Worm (Caenorhabditis elegans) whole organism, L3 larva: ENCODE data around the gene C44C10.15.

Source experiments
- aly-2 ChIP-seq: fragments of 150-350 bp; optimal IDR thresholded peaks from 2 replicates; lab custom pipeline; 2014; ENCODE audit warnings: missing biosample characterization, missing genetic modification characterization
- egl-27 ChIP-seq: sonication (generic microtip); optimal IDR thresholded peaks from 4 replicates; lab custom pipeline; 2017; ENCODE audit warnings: missing biosample characterization, missing genetic modification reagents, missing genetic modification characterization
- egl-5 ChIP-seq: fragments of 150-350 bp; optimal IDR thresholded peaks from 2 replicates; lab custom pipeline; 2017; ENCODE audit warnings: missing biosample characterization, missing genetic modification reagents, missing genetic modification characterization, inconsistent platforms
- fos-1 ChIP-seq: fragments of 150-350 bp; optimal IDR thresholded peaks from 2 replicates; lab custom pipeline; 2014; ENCODE audit warnings: missing biosample characterization, missing genetic modification characterization
- hmg-11 ChIP-seq: sonication (generic microtip); optimal IDR thresholded peaks from 2 replicates; lab custom pipeline; 2016; ENCODE audit warnings: missing genetic modification characterization, missing compliant biosample characterization
- nfya-1 ChIP-seq: sonication (generic microtip); optimal IDR thresholded peaks from 2 replicates; lab custom pipeline; 2017; ENCODE audit warnings: missing genetic modification characterization, mild to moderate bottlenecking, missing compliant biosample characterization, antibody characterized with exemption, moderate library complexity; ENCODE audit not compliant: insufficient read depth
- skn-1 ChIP-seq: fragments of 150-350 bp; optimal IDR thresholded peaks from 2 replicates; lab custom pipeline; 2014; ENCODE audit warnings: missing biosample characterization, missing genetic modification characterization
- snpc-4 ChIP-seq: fragments of 150-350 bp; optimal IDR thresholded peaks from 2 replicates; lab custom pipeline; 2014; ENCODE audit warnings: missing biosample characterization, missing genetic modification characterization
- unc-62 ChIP-seq: fragments of 150-350 bp; sonication (generic microtip); optimal IDR thresholded peaks from 4 replicates; lab custom pipeline; 2014; ENCODE audit warnings: missing biosample characterization, missing genetic modification reagents, missing genetic modification characterization

DNA sequence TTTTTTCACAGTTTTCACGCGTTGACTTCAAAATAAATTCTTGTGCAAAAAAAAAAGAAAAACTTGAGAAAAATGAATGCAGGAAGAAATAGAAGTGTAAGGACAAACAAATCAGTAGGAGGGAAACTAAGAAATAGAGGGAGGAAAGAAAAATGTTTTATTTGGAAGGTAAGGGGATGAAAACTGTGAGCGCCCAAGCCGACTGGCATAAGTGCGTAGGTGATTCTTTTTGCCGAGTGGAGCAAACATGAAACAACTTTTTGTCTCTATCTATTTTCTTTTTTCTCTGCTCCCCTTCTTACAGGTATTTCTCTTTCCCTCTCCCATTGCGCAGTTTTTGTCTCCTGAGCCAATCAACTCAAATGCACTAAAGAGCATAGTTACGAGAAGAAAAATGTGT is 18.6 kb upstream of the C44C10.15 start:
- TF ChIP-seq aly-2 (tag; lab: Kevin White, UChicago) (no peak), fos-1 (tag; lab: Kevin White, UChicago) (no peak), nfya-1 (no peak), hmg-11 (tag; lab: Kevin White, UChicago) (no peak), snpc-4 (tag; lab: Kevin White, UChicago) (no peak), egl-27 (tag; lab: Kevin White, UChicago) (no peak), egl-5 (tag; lab: Kevin White, UChicago) (no peak), skn-1 (tag; lab: Kevin White, UChicago) (no peak), unc-62 (GFP tag; lab: Kevin White, UChicago) (no peak)
